Worm (Caenorhabditis elegans) whole organism, young adult: ENCODE results near the gene wdr-83.

Experiments used
- B0019.2 ChIP-seq: fragments of 200-800 bp; sonication (Bioruptor generic); conservative IDR thresholded peaks from 2 replicates; pipeline ENCODE4 v1.3.6; 2022; ENCODE audit warnings: missing genetic modification reagents, missing genetic modification characterization, missing compliant biosample characterization
- B0035.1 ChIP-seq: sonication (generic microtip); optimal IDR thresholded peaks from 2 replicates; lab custom pipeline; 2016; ENCODE audit warnings: missing genetic modification characterization, mild to moderate bottlenecking, missing compliant biosample characterization, missing genotype, missing genetic modification reagents
- B0261.1 ChIP-seq: sonication (generic microtip); optimal IDR thresholded peaks from 2 replicates; lab custom pipeline; 2016; ENCODE audit warnings: mild to moderate bottlenecking, missing genetic modification characterization, moderate library complexity, missing compliant biosample characterization
- C17E4.6 ChIP-seq: fragments of 200-800 bp; sonication (Bioruptor generic); IDR thresholded peaks from 2 replicates; pipeline ENCODE4 v1.3.6; 2022; ENCODE audit warnings: missing genetic modification reagents, missing genetic modification characterization, missing compliant biosample characterization
- F10E7.11 ChIP-seq: sonication (generic microtip); optimal IDR thresholded peaks from 2 replicates; lab custom pipeline; 2017; ENCODE audit warnings: mild to moderate bottlenecking, missing genetic modification characterization, moderate library complexity, missing compliant biosample characterization
- F33H1.4 ChIP-seq: fragments of 200-800 bp; sonication (Bioruptor generic); IDR thresholded peaks from 2 replicates; pipeline ENCODE4 v1.3.6; 2022; ENCODE audit warnings: missing genetic modification reagents, missing genetic modification characterization, missing compliant biosample characterization
- F37B4.10 ChIP-seq: fragments of 200-800 bp; sonication (Bioruptor generic); IDR thresholded peaks from 2 replicates; pipeline ENCODE4 v1.3.6; 2022; ENCODE audit warnings: missing genetic modification characterization, missing compliant biosample characterization
- F39B2.1 ChIP-seq: fragments of 200-800 bp; sonication (Bioruptor generic); IDR thresholded peaks from 2 replicates; pipeline ENCODE4 v1.3.6; 2022; ENCODE audit warnings: missing genetic modification reagents, missing genetic modification characterization, missing compliant biosample characterization
- K11D2.4 ChIP-seq: fragments of 200-800 bp; sonication (Bioruptor generic); IDR thresholded peaks from 2 replicates; pipeline ENCODE4 v1.3.6; 2022; ENCODE audit warnings: missing genetic modification reagents, missing genetic modification characterization, missing compliant biosample characterization
- K12H6.12 ChIP-seq: fragments of 200-800 bp; sonication (Bioruptor generic); optimal IDR thresholded peaks from 2 replicates; lab custom pipeline; 2018; ENCODE audit warnings: mild to moderate bottlenecking, missing genetic modification characterization, missing compliant biosample characterization
- Y67H2A.10 ChIP-seq: fragments of 200-800 bp; sonication (Bioruptor generic); conservative IDR thresholded peaks from 2 replicates; pipeline ENCODE4 v1.3.6; 2022; ENCODE audit warnings: missing genetic modification reagents, missing genetic modification characterization, missing compliant biosample characterization
- Y95B8A.8 ChIP-seq: fragments of 200-800 bp; sonication (Bioruptor generic); IDR thresholded peaks from 2 replicates; pipeline ENCODE4 v1.3.6; 2022; ENCODE audit warnings: missing genetic modification reagents, missing genetic modification characterization, missing compliant biosample characterization
- aptf-3 ChIP-seq: fragments of 200-800 bp; sonication (Bioruptor generic); IDR thresholded peaks from 2 replicates; pipeline ENCODE4 v1.3.6; 2022; ENCODE audit warnings: missing genetic modification characterization, missing compliant biosample characterization
- attf-5 ChIP-seq: fragments of 200-800 bp; sonication (Bioruptor generic); optimal IDR thresholded peaks from 2 replicates; lab custom pipeline; 2018; ENCODE audit warnings: mild to moderate bottlenecking, missing genetic modification characterization, missing compliant biosample characterization
- bed-2 ChIP-seq: fragments of 200-800 bp; sonication (Bioruptor generic); IDR thresholded peaks from 2 replicates; pipeline ENCODE4 v1.3.6; 2022; ENCODE audit warnings: missing genetic modification reagents, missing genetic modification characterization, missing compliant biosample characterization
- cebp-2 ChIP-seq: fragments of 200-800 bp; sonication (Bioruptor generic); IDR thresholded peaks from 2 replicates; pipeline ENCODE4 v1.3.6; 2022; ENCODE audit warnings: missing genetic modification characterization, missing compliant biosample characterization
- ceh-27 ChIP-seq: fragments of 200-800 bp; sonication (Bioruptor generic); optimal IDR thresholded peaks from 2 replicates; lab custom pipeline; 2018; ENCODE audit warnings: mild to moderate bottlenecking, missing genetic modification characterization, moderate library complexity, missing compliant biosample characterization
- chd-7 ChIP-seq: sonication (generic microtip); optimal IDR thresholded peaks from 2 replicates; lab custom pipeline; 2016; ENCODE audit warnings: mild to moderate bottlenecking, missing genetic modification characterization, moderate library complexity, missing compliant biosample characterization
- die-1 ChIP-seq: sonication (generic microtip); optimal IDR thresholded peaks from 2 replicates; lab custom pipeline; 2016; ENCODE audit warnings: missing genotype, mild to moderate bottlenecking, missing genetic modification characterization, missing compliant biosample characterization
- dox-1 ChIP-seq: fragments of 200-800 bp; sonication (Bioruptor generic); IDR thresholded peaks from 2 replicates; pipeline ENCODE4 v1.3.6; 2022; ENCODE audit warnings: missing genetic modification reagents, missing genetic modification characterization, missing compliant biosample characterization
- dpl-1 ChIP-seq: fragments of 150-350 bp; optimal IDR thresholded peaks from 2 replicates; lab custom pipeline; 2014; ENCODE audit warnings: missing biosample characterization, missing genetic modification reagents, missing genetic modification characterization
- egl-18 ChIP-seq: fragments of 200-800 bp; sonication (Bioruptor generic); IDR thresholded peaks from 2 replicates; pipeline ENCODE4 v1.3.6; 2022; ENCODE audit warnings: missing genetic modification reagents, missing genetic modification characterization, missing compliant biosample characterization
- egl-44 ChIP-seq: fragments of 200-800 bp; sonication (Bioruptor generic); IDR thresholded peaks from 2 replicates; pipeline ENCODE4 v1.3.6; 2022; ENCODE audit warnings: missing genetic modification reagents, missing genetic modification characterization, missing compliant biosample characterization
- gei-17 ChIP-seq: fragments of 200-800 bp; sonication (Bioruptor generic); optimal IDR thresholded peaks from 2 replicates; lab custom pipeline; 2018; ENCODE audit warnings: mild to moderate bottlenecking, missing genetic modification characterization, missing compliant biosample characterization
- him-1 ChIP-seq: sonication (generic microtip); optimal IDR thresholded peaks from 2 replicates; lab custom pipeline; 2016; ENCODE audit warnings: missing genotype, missing genetic modification reagents, missing genetic modification characterization, missing compliant biosample characterization
- hlh-12 ChIP-seq: sonication (generic microtip); optimal IDR thresholded peaks from 2 replicates; lab custom pipeline; 2016; ENCODE audit warnings: missing genetic modification characterization, missing compliant biosample characterization
- hlh-26 ChIP-seq: fragments of 200-800 bp; sonication (Bioruptor generic); conservative IDR thresholded peaks from 2 replicates; pipeline ENCODE4 v1.3.6; 2022; ENCODE audit warnings: missing genetic modification reagents, missing genetic modification characterization, missing compliant biosample characterization
- hrde-1 ChIP-seq: sonication (generic microtip); optimal IDR thresholded peaks from 2 replicates; lab custom pipeline; 2016; ENCODE audit warnings: missing genetic modification characterization, mild to moderate bottlenecking, missing compliant biosample characterization, moderate library complexity, missing genotype, missing genetic modification reagents, borderline replicate concordance
- hsf-1 ChIP-seq: fragments of 200-800 bp; sonication (Bioruptor generic); IDR thresholded peaks from 2 replicates; pipeline ENCODE4 v1.3.6; 2022; ENCODE audit warnings: missing genetic modification reagents, missing genetic modification characterization, missing compliant biosample characterization
- lag-1 ChIP-seq: fragments of 200-800 bp; sonication (Bioruptor generic); IDR thresholded peaks from 2 replicates; pipeline ENCODE4 v1.3.6; 2022; ENCODE audit warnings: missing genetic modification reagents, missing genetic modification characterization, missing compliant biosample characterization
- let-526 ChIP-seq: fragments of 200-800 bp; sonication (Bioruptor generic); IDR thresholded peaks from 2 replicates; pipeline ENCODE4 v1.3.6; 2022; ENCODE audit warnings: missing genetic modification reagents, missing genetic modification characterization, missing compliant biosample characterization
- lin-40 ChIP-seq: sonication (generic microtip); optimal IDR thresholded peaks from 2 replicates; lab custom pipeline; 2016; ENCODE audit warnings: missing genetic modification characterization, mild to moderate bottlenecking, missing compliant biosample characterization, missing genotype, missing genetic modification reagents
- lir-1 ChIP-seq: fragments of 200-800 bp; sonication (Bioruptor generic); conservative IDR thresholded peaks from 2 replicates; pipeline ENCODE4 v1.3.6; 2022; ENCODE audit warnings: missing genetic modification reagents, missing genetic modification characterization, missing compliant biosample characterization
- lsl-1 ChIP-seq: fragments of 200-800 bp; sonication (Bioruptor generic); optimal IDR thresholded peaks from 2 replicates; lab custom pipeline; 2018; ENCODE audit warnings: mild to moderate bottlenecking, missing genetic modification characterization, moderate library complexity, missing compliant biosample characterization
- mes-4 ChIP-seq: sonication (generic microtip); optimal IDR thresholded peaks from 2 replicates; lab custom pipeline; 2016; ENCODE audit warnings: missing genotype, missing genetic modification characterization, missing compliant biosample characterization
- mxl-1 ChIP-seq: sonication (generic microtip); optimal IDR thresholded peaks from 2 replicates; lab custom pipeline; 2016; ENCODE audit warnings: missing genetic modification characterization, missing compliant biosample characterization
- nhr-90 ChIP-seq: sonication (generic microtip); optimal IDR thresholded peaks from 2 replicates; lab custom pipeline; 2016; ENCODE audit warnings: missing genotype, mild to moderate bottlenecking, missing genetic modification characterization, missing compliant biosample characterization
- pbrm-1 ChIP-seq: fragments of 200-800 bp; sonication (Bioruptor generic); IDR thresholded peaks from 2 replicates; pipeline ENCODE4 v1.3.6; 2022; ENCODE audit warnings: missing genetic modification reagents, missing genetic modification characterization, missing compliant biosample characterization
- repo-1 ChIP-seq: sonication (generic microtip); optimal IDR thresholded peaks from 2 replicates; lab custom pipeline; 2017; ENCODE audit warnings: mild to moderate bottlenecking, missing genetic modification characterization, missing compliant biosample characterization
- rpc-1 ChIP-seq, 2 experiments: fragments of 150-350 bp in 1 of 2; sonication (generic microtip) in 1 of 2; optimal IDR thresholded peaks; 2 replicates each; lab custom pipeline; 2014 to 2018; ENCODE audit warnings: missing biosample characterization in 1 of 2, missing genetic modification characterization in 1 of 2, missing genetic modification reagents in 1 of 2, missing genotype in 1 of 2
- sdz-38 ChIP-seq: sonication (generic microtip); optimal IDR thresholded peaks from 2 replicates; lab custom pipeline; 2016; ENCODE audit warnings: missing genotype, missing genetic modification characterization, missing compliant biosample characterization
- snpc-4 ChIP-seq, 5 experiments: fragments of 150-350 bp in 1 of 5; sonication (generic microtip) in 4 of 5; optimal IDR thresholded peaks; 2 replicates each; lab custom pipeline; 2014 to 2018; ENCODE audit warnings: missing genetic modification characterization in 5 of 5, missing biosample characterization in 3 of 5, antibody characterized with exemption in 2 of 5, mild to moderate bottlenecking in 2 of 5, missing compliant biosample characterization in 2 of 5, missing genotype in 2 of 5, moderate library complexity in 2 of 5, missing genetic modification reagents in 1 of 5
- sptf-2 ChIP-seq: fragments of 200-800 bp; sonication (Bioruptor generic); optimal IDR thresholded peaks from 2 replicates; lab custom pipeline; 2018; ENCODE audit warnings: mild to moderate bottlenecking, missing genetic modification characterization, missing compliant biosample characterization
- unc-62 ChIP-seq: fragments of 150-350 bp; optimal IDR thresholded peaks from 2 replicates; lab custom pipeline; 2014; ENCODE audit warnings: missing biosample characterization, missing genetic modification reagents, missing genetic modification characterization
- zim-3 ChIP-seq: sonication (generic microtip); optimal IDR thresholded peaks from 2 replicates; lab custom pipeline; 2017; ENCODE audit warnings: mild to moderate bottlenecking, missing genetic modification characterization, moderate library complexity, missing compliant biosample characterization
- ztf-22 ChIP-seq: fragments of 200-800 bp; sonication (Bioruptor generic); optimal IDR thresholded peaks from 2 replicates; lab custom pipeline; 2018; ENCODE audit warnings: mild to moderate bottlenecking, missing genetic modification characterization, moderate library complexity, missing compliant biosample characterization
- ztf-26 ChIP-seq: sonication (generic microtip); optimal IDR thresholded peaks from 2 replicates; lab custom pipeline; 2017; ENCODE audit warnings: missing genetic modification characterization, missing compliant biosample characterization

Gene wdr-83

DNA sequence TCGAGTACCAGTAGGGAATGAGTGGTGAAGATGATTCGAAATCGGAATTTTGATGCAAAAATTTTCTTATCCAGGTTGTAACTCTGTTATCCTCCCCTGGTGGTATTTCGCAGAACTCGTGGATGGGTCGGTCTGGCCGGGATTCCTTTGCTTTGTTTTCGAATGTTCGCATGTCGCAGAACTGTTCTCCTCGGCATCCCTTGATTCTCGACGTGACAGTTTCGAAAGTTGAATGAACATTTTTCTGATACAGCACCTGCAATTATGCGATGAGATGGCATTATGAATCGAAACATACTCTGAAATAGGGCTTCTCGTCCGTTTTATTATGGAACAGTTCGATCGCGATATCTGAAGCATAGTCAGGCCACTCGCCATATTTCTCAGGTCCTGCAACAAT, 24.7 kb upstream of the wdr-83 start (continued):
- TF ChIP-seq snpc-4 (GFP tag; optimal IDR thresholded peaks at IDR 0.05; lab: Kevin White, UChicago) (no peak), snpc-4 (tag; optimal IDR thresholded peaks at IDR 0.05; lab: Kevin White, UChicago) (peak in 1 of 4 experiments; percentile 73), ztf-26 (no peak), chd-7 (tag; lab: Kevin White, UChicago) (no peak), ztf-22 (GFP tag; lab: Kevin White, UChicago) (no peak), F37B4.10 (no peak), B0019.2 (GFP tag; lab: Robert Waterston, UW) (no peak), F10E7.11 (no peak), bed-2 (GFP tag; lab: Robert Waterston, UW) (no peak), lir-1 (GFP tag; lab: Robert Waterston, UW) (0 out of 2 replicates have a peak, but pooled peaks have one; percentile 8), let-526 (GFP tag; lab: Robert Waterston, UW) (no peak), repo-1 (tag; lab: Kevin White, UChicago) (no peak), F39B2.1 (GFP tag; lab: Robert Waterston, UW) (no peak), gei-17 (GFP tag; lab: Kevin White, UChicago) (no peak), hlh-26 (GFP tag; lab: Robert Waterston, UW) (no peak), B0261.1 (tag; lab: Kevin White, UChicago) (no peak), mes-4 (tag; lab: Kevin White, UChicago) (no peak), egl-18 (GFP tag; lab: Robert Waterston, UW) (no peak), hlh-12 (tag; lab: Kevin White, UChicago) (no peak), zim-3 (tag; lab: Kevin White, UChicago) (no peak), Y95B8A.8 (GFP tag; lab: Robert Waterston, UW) (no peak), sdz-38 (tag; lab: Kevin White, UChicago) (no peak), dpl-1 (GFP tag; lab: Kevin White, UChicago) (no peak), C17E4.6 (no peak), die-1 (tag; lab: Kevin White, UChicago) (peak; percentile 26), lsl-1 (GFP tag; lab: Kevin White, UChicago) (peak; percentile 34), dox-1 (GFP tag; lab: Robert Waterston, UW) (no peak), pbrm-1 (peak; percentile 50; the same call in 1 of the 2 replicates), lin-40 (tag; lab: Kevin White, UChicago) (no peak), K12H6.12 (tag; lab: Kevin White, UChicago) (no peak)

DNA sequence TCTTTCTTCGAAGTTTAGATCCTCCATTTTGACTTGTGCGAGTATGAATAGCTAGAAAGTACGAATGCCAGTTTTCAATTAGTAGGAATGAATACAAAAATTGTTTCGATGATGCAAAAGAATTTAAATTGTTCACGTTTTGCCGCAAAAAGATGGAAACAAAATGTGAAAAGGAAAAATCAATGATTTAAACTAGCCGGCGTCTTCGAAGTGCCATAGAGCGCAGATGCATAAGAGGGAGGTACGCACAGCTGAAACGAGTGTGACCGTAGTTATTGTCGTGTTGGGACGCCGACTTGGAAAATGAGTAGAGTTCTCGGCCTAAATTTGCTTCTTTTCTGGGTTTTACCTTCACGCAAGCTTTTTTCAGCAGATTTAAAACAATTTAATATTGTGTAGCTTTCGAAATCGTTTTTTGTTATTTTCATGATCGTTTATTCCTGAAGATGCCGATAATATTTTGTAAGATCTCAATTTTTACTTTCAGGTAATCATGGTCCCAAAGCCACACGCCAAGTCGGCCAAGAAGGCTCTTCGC, 23.7 kb upstream of the wdr-83 start, which contains the start of the genes ify-1 and rpl-22:
Gene ify-1, minus strand, starts transcription at position 51 of the 538 bp plus-strand sequence.
Gene rpl-22, plus strand, starts transcription at position 488 of the 538 bp plus-strand sequence.
- TF ChIP-seq K12H6.12 (tag; lab: Kevin White, UChicago) (peak; percentile 56), hrde-1 (peak; percentile 45), cebp-2 (GFP tag; lab: Robert Waterston, UW) (no peak), mxl-1 (tag; lab: Kevin White, UChicago) (peak; percentile 37), rpc-1 (optimal IDR thresholded peaks at IDR 0.05; lab: Kevin White, UChicago) (peak; percentile 26), rpc-1 (tag; optimal IDR thresholded peaks at IDR 0.05; lab: Kevin White, UChicago) (peak; percentile 4), aptf-3 (no peak), mes-4 (tag; lab: Kevin White, UChicago) (no peak), nhr-90 (no peak), bed-2 (GFP tag; lab: Robert Waterston, UW) (no peak), Y67H2A.10 (GFP tag; lab: Robert Waterston, UW) (no peak), B0035.1 (tag; lab: Kevin White, UChicago) (no peak), lag-1 (GFP tag; lab: Robert Waterston, UW) (no peak), ceh-27 (GFP tag; lab: Kevin White, UChicago) (peak; percentile 92), attf-5 (GFP tag; lab: Kevin White, UChicago) (peak; percentile 86), snpc-4 (GFP tag; optimal IDR thresholded peaks at IDR 0.05; lab: Kevin White, UChicago) (peak; percentile 78), snpc-4 (tag; optimal IDR thresholded peaks at IDR 0.05; lab: Kevin White, UChicago) (peak; percentile 89 to 92 (median 90)), sptf-2 (GFP tag; lab: Kevin White, UChicago) (no peak), him-1 (tag; lab: Kevin White, UChicago) (no peak), unc-62 (GFP tag; lab: Kevin White, UChicago) (no peak), K11D2.4 (GFP tag; lab: Robert Waterston, UW) (peak; percentile 66; the same call in 1 of the 2 replicates), F33H1.4 (GFP tag; lab: Robert Waterston, UW) (peak; percentile 96), hsf-1 (GFP tag; lab: Robert Waterston, UW) (peak; percentile 72), egl-44 (GFP tag; lab: Robert Waterston, UW) (no peak), ztf-26 (peak; percentile 26)
